Fruit fly (Drosophila melanogaster) whole organism, embryonic: Measurements from ENCODE around the gene CG43093.

Experiments used
- CG1024 ChIP-seq: fragments of 200-800 bp; sonication (Bioruptor generic); IDR thresholded peaks from 2 replicates; pipeline ENCODE4 v1.3.6; 2022; ENCODE audit warnings: missing biosample characterization, missing genetic modification characterization
- CG16863 ChIP-seq: fragments of 200-800 bp; sonication (Bioruptor generic); optimal IDR thresholded peaks from 3 replicates; lab custom pipeline; 2016; ENCODE audit warnings: missing biosample characterization, missing genetic modification characterization
- CG17359 ChIP-seq: fragments of 200-800 bp; sonication (Bioruptor generic); optimal IDR thresholded peaks from 3 replicates; lab custom pipeline; 2018; ENCODE audit warnings: missing biosample characterization, mild to moderate bottlenecking, missing genetic modification characterization, moderate library complexity
- CG17385 ChIP-seq: fragments of 200-800 bp; sonication (Bioruptor generic); optimal IDR thresholded peaks from 3 replicates; lab custom pipeline; 2018; ENCODE audit warnings: missing biosample characterization, mild to moderate bottlenecking, missing genetic modification characterization
- CG17829 ChIP-seq: fragments of 200-800 bp; optimal IDR thresholded peaks from 2 replicates; lab custom pipeline; 2019; ENCODE audit warnings: missing biosample characterization, mild to moderate bottlenecking, missing genetic modification characterization, moderate library complexity
- CG2712 ChIP-seq: fragments of 200-800 bp; optimal IDR thresholded peaks from 3 replicates; lab custom pipeline; 2019; ENCODE audit warnings: missing biosample characterization, mild to moderate bottlenecking, missing genetic modification characterization, moderate library complexity
- CG31224 ChIP-seq: fragments of 200-800 bp; sonication (Bioruptor generic); IDR thresholded peaks from 2 replicates; pipeline ENCODE4 v1.3.6; 2022; ENCODE audit warnings: missing biosample characterization, missing genetic modification characterization
- CG32532 ChIP-seq: fragments of 200-800 bp; sonication (Bioruptor generic); IDR thresholded peaks from 2 replicates; pipeline ENCODE4 v1.3.6; 2022; ENCODE audit warnings: missing biosample characterization, missing genetic modification characterization
- CG3281 ChIP-seq: fragments of 200-800 bp; sonication (Bioruptor generic); optimal IDR thresholded peaks from 3 replicates; lab custom pipeline; 2017; ENCODE audit warnings: missing biosample characterization, mild to moderate bottlenecking, missing genetic modification characterization
- CG43689 ChIP-seq: fragments of 200-800 bp; sonication (Bioruptor generic); IDR thresholded peaks from 2 replicates; pipeline ENCODE4 v1.3.6; 2022; ENCODE audit warnings: missing biosample characterization, missing genetic modification characterization
- CG4820 ChIP-seq: fragments of 200-800 bp; sonication (Bioruptor generic); optimal IDR thresholded peaks from 3 replicates; lab custom pipeline; 2016; ENCODE audit warnings: missing biosample characterization, missing genetic modification characterization
- CG5180 ChIP-seq: fragments of 200-800 bp; sonication (Bioruptor generic); optimal IDR thresholded peaks from 3 replicates; lab custom pipeline; 2017; ENCODE audit warnings: missing biosample characterization, missing genetic modification characterization, mild to moderate bottlenecking, moderate library complexity, missing genetic modification reagents
- CG7372 ChIP-seq: fragments of 200-800 bp; sonication (Bioruptor generic); IDR thresholded peaks from 2 replicates; pipeline ENCODE4 v1.3.6; 2022; ENCODE audit warnings: missing biosample characterization, missing genetic modification characterization
- CHES-1-like ChIP-seq: fragments of 200-800 bp; sonication (Bioruptor generic); optimal IDR thresholded peaks from 2 replicates; lab custom pipeline; 2016; ENCODE audit warnings: missing biosample characterization, missing genetic modification characterization
- CkIIα-i1 ChIP-seq: fragments of 200-800 bp; sonication (Bioruptor generic); IDR thresholded peaks from 2 replicates; pipeline ENCODE4 v1.3.6; 2022; ENCODE audit warnings: missing biosample characterization, missing genetic modification characterization
- Doc3 ChIP-seq: fragments of 200-800 bp; sonication (Bioruptor generic); IDR thresholded peaks from 3 replicates; pipeline ENCODE4 v1.3.6; 2022; ENCODE audit warnings: missing biosample characterization, missing genetic modification characterization; ENCODE audit not compliant: partially characterized antibody
- Dref ChIP-seq: fragments of 200-800 bp; sonication (Bioruptor generic); IDR thresholded peaks from 2 replicates; pipeline ENCODE4 v1.3.6; 2022; ENCODE audit warnings: missing biosample characterization, missing genetic modification characterization
- Drgx ChIP-seq: fragments of 200-800 bp; sonication (Bioruptor generic); IDR thresholded peaks from 2 replicates; pipeline ENCODE4 v1.3.6; 2022; ENCODE audit warnings: missing biosample characterization, missing genetic modification characterization
- Fer3 ChIP-seq: fragments of 200-800 bp; sonication (Bioruptor generic); optimal IDR thresholded peaks from 2 replicates; lab custom pipeline; 2018; ENCODE audit warnings: missing biosample characterization, mild to moderate bottlenecking, missing genetic modification characterization, moderate library complexity
- Gsc ChIP-seq: fragments of 200-800 bp; sonication (Bioruptor generic); IDR thresholded peaks from 2 replicates; pipeline ENCODE4 v1.3.6; 2022; ENCODE audit warnings: missing biosample characterization, missing genetic modification characterization
- Gug ChIP-seq: fragments of 200-800 bp; sonication (Bioruptor generic); IDR thresholded peaks from 4 replicates; pipeline ENCODE4 v1.3.6; 2022; ENCODE audit warnings: missing biosample characterization, missing genetic modification characterization
- H15 ChIP-seq: fragments of 200-800 bp; sonication (Bioruptor generic); IDR thresholded peaks from 3 replicates; pipeline ENCODE4 v1.3.6; 2022; ENCODE audit warnings: missing biosample characterization, missing genetic modification characterization
- Nf-YA ChIP-seq: fragments of 200-800 bp; sonication (Bioruptor generic); IDR thresholded peaks from 2 replicates; pipeline ENCODE4 v1.3.6; 2022; ENCODE audit warnings: missing biosample characterization, missing genetic modification characterization
- NfI ChIP-seq: fragments of 200-800 bp; sonication (Bioruptor generic); optimal IDR thresholded peaks from 3 replicates; lab custom pipeline; 2018; ENCODE audit warnings: missing biosample characterization, mild to moderate bottlenecking, missing genetic modification characterization, moderate library complexity
- Pdp1 ChIP-seq, 2 experiments: fragments of 200-800 bp; sonication (Bioruptor generic); optimal IDR thresholded peaks; 3 replicates each; lab custom pipeline; 2016; ENCODE audit warnings: missing biosample characterization in 2 of 2, missing genetic modification characterization in 2 of 2, mild to moderate bottlenecking in 1 of 2, moderate library complexity in 1 of 2
- Stat92E ChIP-seq, 3 experiments: fragments of >200 bp in 2 of 3; fragments of 200-800 bp in 1 of 3; sonication (Bioruptor generic) in 1 of 3; optimal IDR thresholded peaks; 2 replicates each; lab custom pipeline; 2017 to 2019; ENCODE audit warnings: missing biosample characterization in 3 of 3, missing genetic modification characterization in 3 of 3, mild to moderate bottlenecking in 1 of 3, moderate library complexity in 1 of 3
- ab ChIP-seq: fragments of 200-800 bp; sonication (Bioruptor generic); optimal IDR thresholded peaks from 2 replicates; lab custom pipeline; 2016; ENCODE audit warnings: missing biosample characterization, missing genetic modification characterization
- caup ChIP-seq: fragments of 200-800 bp; sonication (Bioruptor generic); optimal IDR thresholded peaks from 3 replicates; lab custom pipeline; 2017; ENCODE audit warnings: missing biosample characterization, mild to moderate bottlenecking, missing genetic modification characterization, moderate library complexity; ENCODE audit not compliant: severe bottlenecking
- corto ChIP-seq: fragments of 200-800 bp; sonication (Bioruptor generic); optimal IDR thresholded peaks from 2 replicates; lab custom pipeline; 2016; ENCODE audit warnings: missing biosample characterization, mild to moderate bottlenecking, missing genetic modification characterization, moderate library complexity
- ems ChIP-seq: fragments of 200-800 bp; sonication (Bioruptor generic); optimal IDR thresholded peaks from 3 replicates; lab custom pipeline; 2016; ENCODE audit warnings: missing biosample characterization, missing genetic modification characterization
- exex ChIP-seq: fragments of 200-800 bp; sonication (Bioruptor generic); optimal IDR thresholded peaks from 4 replicates; lab custom pipeline; 2018; ENCODE audit warnings: missing biosample characterization, mild to moderate bottlenecking, missing genetic modification characterization, moderate library complexity
- fu2 ChIP-seq: fragments of 200-800 bp; sonication (Bioruptor generic); optimal IDR thresholded peaks from 2 replicates; lab custom pipeline; 2016; ENCODE audit warnings: missing biosample characterization, missing genetic modification characterization
- gcm ChIP-seq: fragments of 200-800 bp; sonication (Bioruptor generic); optimal IDR thresholded peaks from 2 replicates; lab custom pipeline; 2019; ENCODE audit warnings: missing biosample characterization, mild to moderate bottlenecking, missing genetic modification characterization, moderate library complexity
- hkb ChIP-seq, 2 experiments: fragments of 200-800 bp in 1 of 2; fragments of >200 bp in 1 of 2; sonication (Bioruptor generic) in 1 of 2; IDR thresholded peaks in 1 of 2; optimal IDR thresholded peaks in 1 of 2; 2 replicates each; pipeline versions ENCODE4 v1.3.6 to Lab custom; 2017 to 2022; ENCODE audit warnings: missing biosample characterization in 1 of 2, missing genetic modification characterization in 1 of 2
- jigr1 ChIP-seq: fragments of 200-800 bp; sonication (Bioruptor generic); IDR thresholded peaks from 3 replicates; pipeline ENCODE4 v1.3.6; 2022; ENCODE audit warnings: missing biosample characterization, missing genetic modification characterization
- kay ChIP-seq: fragments of 200-800 bp; sonication (Bioruptor generic); optimal IDR thresholded peaks from 2 replicates; lab custom pipeline; 2016; ENCODE audit warnings: missing biosample characterization, missing genetic modification characterization
- klu ChIP-seq: fragments of 200-800 bp; sonication (Bioruptor generic); IDR thresholded peaks from 2 replicates; pipeline ENCODE4 v1.3.6; 2022; ENCODE audit warnings: missing biosample characterization, missing genetic modification characterization
- kni ChIP-seq: fragments of 200-800 bp; sonication (Bioruptor generic); optimal IDR thresholded peaks from 3 replicates; lab custom pipeline; 2017; ENCODE audit warnings: mild to moderate bottlenecking, missing biosample characterization, missing genetic modification reagents, missing genetic modification characterization
- lbe ChIP-seq: fragments of 200-800 bp; sonication (Bioruptor generic); optimal IDR thresholded peaks from 2 replicates; lab custom pipeline; 2016; ENCODE audit warnings: missing biosample characterization, mild to moderate bottlenecking, missing genetic modification characterization
- lola ChIP-seq, 3 experiments: fragments of >200 bp in 2 of 3; fragments of 200-800 bp in 1 of 3; sonication (Bioruptor generic) in 1 of 3; optimal IDR thresholded peaks; 2 replicates each; lab custom pipeline; 2017 to 2019; ENCODE audit warnings: missing biosample characterization in 3 of 3, missing genetic modification characterization in 3 of 3, mild to moderate bottlenecking in 1 of 3, moderate library complexity in 1 of 3
- nom ChIP-seq: fragments of 200-800 bp; sonication (Bioruptor generic); optimal IDR thresholded peaks from 2 replicates; lab custom pipeline; 2017; ENCODE audit warnings: missing biosample characterization, missing genetic modification characterization, mild to moderate bottlenecking, moderate library complexity, missing genetic modification reagents
- otp ChIP-seq: fragments of 200-800 bp; sonication (Bioruptor generic); IDR thresholded peaks from 3 replicates; pipeline ENCODE4, ENCODE4 v1.3.6; 2022; ENCODE audit warnings: missing biosample characterization, missing genetic modification characterization
- pb ChIP-seq: fragments of 200-800 bp; sonication (Bioruptor generic); optimal IDR thresholded peaks from 3 replicates; lab custom pipeline; 2016; ENCODE audit warnings: missing biosample characterization, missing genetic modification characterization
- sens ChIP-seq: fragments of 200-800 bp; sonication (Bioruptor generic); peaks from one replicate; lab custom pipeline; 2016; ENCODE audit warnings: missing biosample characterization, missing genetic modification characterization
- sim ChIP-seq: fragments of 200-800 bp; sonication (Bioruptor generic); IDR thresholded peaks from 2 replicates; pipeline ENCODE4 v1.3.6; 2022; ENCODE audit warnings: missing biosample characterization, missing genetic modification characterization
- tin ChIP-seq: fragments of 200-800 bp; sonication (Bioruptor generic); optimal IDR thresholded peaks from 3 replicates; lab custom pipeline; 2016; ENCODE audit warnings: missing biosample characterization, missing genetic modification characterization
- usp ChIP-seq: fragments of >200 bp; optimal IDR thresholded peaks from 2 replicates; lab custom pipeline; 2017; ENCODE audit warnings: missing biosample characterization, missing genetic modification characterization
- wor ChIP-seq: fragments of 200-800 bp; sonication (Bioruptor generic); IDR thresholded peaks from 2 replicates; pipeline ENCODE4 v1.3.6; 2022; ENCODE audit warnings: missing biosample characterization, missing genetic modification characterization

The CG43093 gene

DNA sequence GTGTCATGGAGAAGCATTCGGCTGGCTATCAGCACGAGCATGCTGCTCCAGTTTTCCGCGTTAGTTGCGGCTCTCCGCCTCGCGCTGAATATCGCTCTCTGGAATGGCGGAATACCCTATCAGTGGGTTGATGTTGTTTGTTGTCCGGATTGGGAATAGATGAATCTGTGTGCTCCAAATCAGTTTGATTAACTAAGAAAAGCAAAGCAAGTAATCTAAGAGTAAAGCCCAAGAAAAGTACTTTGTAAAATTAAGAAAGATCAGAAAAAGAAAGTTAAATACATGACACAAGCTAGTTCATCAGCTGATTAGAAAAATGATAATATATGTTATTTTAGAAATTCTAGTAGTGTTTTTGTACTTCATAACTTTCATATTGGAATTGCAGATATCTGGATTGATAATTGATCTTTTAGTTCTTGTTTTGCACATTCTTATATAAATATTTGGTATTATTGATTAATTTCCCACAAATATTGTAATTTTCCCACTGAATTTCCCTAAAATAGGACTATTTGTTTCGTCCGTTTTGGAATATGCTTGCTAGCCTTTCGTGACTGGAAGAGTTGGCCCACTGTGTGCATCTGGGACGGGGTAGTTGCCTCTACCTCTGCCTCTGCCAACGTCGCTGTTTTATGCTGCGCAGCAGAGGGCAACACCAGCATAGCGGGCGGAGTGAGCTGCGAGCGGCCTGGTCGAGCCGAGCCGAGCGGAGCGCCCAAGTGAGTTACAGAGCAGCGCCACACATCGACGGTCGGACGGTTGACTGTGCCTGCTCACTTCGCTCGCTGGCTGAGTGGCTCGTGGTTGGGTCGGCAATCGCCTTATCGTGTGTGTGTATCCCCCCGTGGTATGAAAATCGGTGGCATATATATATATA is 16.0 kb downstream of the CG43093 start (continued):
- TF ChIP-seq sens (peak; percentile 92), Pdp1 (GFP tag; optimal IDR thresholded peaks at IDR 0.05; lab: Kevin White, UChicago) (peak; percentile 8 to 55), tin (GFP tag; lab: Kevin White, UChicago) (peak; percentile 54), Fer3 (peak; percentile 18), CG17359 (tag; lab: Kevin White, UChicago) (peak; percentile 67), wor (GFP tag; lab: Robert Waterston, UW) (no peak), Drgx (GFP tag; lab: Robert Waterston, UW) (peak; percentile 51), corto (no peak), lbe (GFP tag; lab: Kevin White, UChicago) (no peak), Nf-YA (GFP tag; lab: Robert Waterston, UW) (no peak), Dref (GFP tag; lab: Robert Waterston, UW) (0 out of 2 replicates have a peak, but pooled peaks have one; percentile 11), CG17829 (tag; lab: Kevin White, UChicago) (peak; percentile 60), usp (no peak), otp (GFP tag; lab: Robert Waterston, UW) (peak; percentile 36; the same call in 1 of the 3 replicates), jigr1 (GFP tag; lab: Robert Waterston, UW) (peak; percentile 51; the same call in 1 of the 3 replicates), lola (GFP tag; optimal IDR thresholded peaks at IDR 0.05; lab: Kevin White, UChicago) (peak in 1 of 3 experiments; percentile 47), CG4820 (GFP tag; lab: Kevin White, UChicago) (peak; percentile 63), klu (GFP tag; lab: Robert Waterston, UW) (no peak), Gsc (GFP tag; lab: Robert Waterston, UW) (no peak), fu2 (GFP tag; lab: Kevin White, UChicago) (no peak), ab (GFP tag; lab: Kevin White, UChicago) (no peak), Gug (GFP tag; lab: Robert Waterston, UW) (peak; percentile 79), pb (no peak), CG1024 (no peak), H15 (GFP tag; lab: Robert Waterston, UW) (peak; percentile 33; the same call in 1 of the 3 replicates), Stat92E (GFP tag; optimal IDR thresholded peaks at IDR 0.05; lab: Kevin White, UChicago) (no peak), sim (GFP tag; lab: Robert Waterston, UW) (no peak; the same call in 1 of the 2 replicates), caup (GFP tag; lab: Kevin White, UChicago) (peak; percentile 9), ems (GFP tag; lab: Kevin White, UChicago) (peak; percentile 9), CG5180 (GFP tag; lab: Kevin White, UChicago) (peak; percentile 11), gcm (GFP tag; lab: Kevin White, UChicago) (peak; percentile 25), CG43689 (GFP tag; lab: Robert Waterston, UW) (no peak), Doc3 (no peak), CG17385 (GFP tag; lab: Kevin White, UChicago) (peak; percentile 49), CkIIα-i1 (no peak), kay (GFP tag; lab: Kevin White, UChicago) (no peak), CG2712 (peak; percentile 56), CHES-1-like (GFP tag; lab: Kevin White, UChicago) (peak; percentile 58), CG16863 (GFP tag; lab: Kevin White, UChicago) (peak; percentile 37), exex (tag; lab: Kevin White, UChicago) (no peak), NfI (GFP tag; lab: Kevin White, UChicago) (peak; percentile 52), kni (GFP tag; lab: Kevin White, UChicago) (no peak), CG3281 (GFP tag; lab: Kevin White, UChicago) (peak; percentile 71), nom (GFP tag; lab: Kevin White, UChicago) (no peak), CG32532 (peak; percentile 75), CG31224 (GFP tag; lab: Robert Waterston, UW) (no peak; the same call in 1 of the 2 replicates), CG7372 (GFP tag; lab: Robert Waterston, UW) (peak; percentile 27), hkb (optimal IDR thresholded peaks at IDR 0.05; lab: Kevin White, UChicago) (no peak), hkb (GFP tag; IDR thresholded peaks at IDR 0.05; lab: Robert Waterston, UW) (peak; percentile 14; the same call in 1 of the 2 replicates)
